Worm (Caenorhabditis elegans): ENCODE data around the gene T23F6.3.

DNA sequence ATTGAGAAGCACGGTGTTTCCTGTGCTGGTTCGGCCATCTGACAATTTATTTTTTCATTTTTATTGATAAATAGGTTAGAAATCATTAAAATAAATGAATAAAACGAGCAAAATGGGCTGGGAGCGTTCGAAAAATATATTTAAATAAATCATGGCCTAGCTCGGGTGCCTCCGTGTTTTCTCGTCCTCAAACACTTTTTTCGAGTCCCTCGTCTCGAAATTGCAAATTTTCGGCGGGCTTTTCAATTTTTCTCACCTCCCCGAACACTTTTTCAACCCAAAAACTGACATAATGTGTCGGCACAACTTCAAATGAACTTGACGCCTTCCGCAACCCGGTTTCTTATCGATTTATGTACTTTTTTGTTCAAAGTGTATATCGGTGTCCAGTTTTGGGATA is 40.2 kb downstream of the T23F6.3 start, which contains the start of gene prmt-9:
- TF ChIP-seq ama-1 (optimal IDR thresholded peaks at IDR 0.05), result no peak
- no peak for TF ChIP-seq B0310.2 (tag; optimal IDR thresholded peaks at IDR 0.05)
- no peak for TF ChIP-seq aly-1 (tag; optimal IDR thresholded peaks at IDR 0.05)
- TF ChIP-seq F13C5.2 (tag; optimal IDR thresholded peaks at IDR 0.05), result no peak
- TF ChIP-seq ets-7 (tag; optimal IDR thresholded peaks at IDR 0.05), result no peak
- TF ChIP-seq tra-4 (tag; optimal IDR thresholded peaks at IDR 0.05), result no peak
- TF ChIP-seq ceh-13 (GFP tag; optimal IDR thresholded peaks at IDR 0.05), result no peak
- no peak for TF ChIP-seq ceh-36 (tag; optimal IDR thresholded peaks at IDR 0.05)
- TF ChIP-seq hmbx-1 (tag; optimal IDR thresholded peaks at IDR 0.05), result no peak
- TF ChIP-seq hmg-4 (GFP tag; optimal IDR thresholded peaks at IDR 0.05), result no peak
